Worm (Caenorhabditis elegans) whole organism, mixed stage, embryonic: Measurements from ENCODE around the gene tric-1B.2.

Source experiments
- M03D4.4 ChIP-seq: sonication (generic microtip); optimal IDR thresholded peaks from 2 replicates; lab custom pipeline; 2017; ENCODE audit warnings: mild to moderate bottlenecking, missing genetic modification characterization, missing compliant biosample characterization
- bed-3 ChIP-seq: fragments of 200-800 bp; sonication (Bioruptor generic); optimal IDR thresholded peaks from 3 replicates; lab custom pipeline; 2018; ENCODE audit warnings: mild to moderate bottlenecking, missing genetic modification characterization, moderate library complexity, missing compliant biosample characterization
- blmp-1 ChIP-seq: fragments of 150-350 bp; optimal IDR thresholded peaks from 2 replicates; lab custom pipeline; 2014; ENCODE audit warnings: missing biosample characterization, missing genetic modification characterization
- ceh-39 ChIP-seq: fragments of 150-350 bp; optimal IDR thresholded peaks from 2 replicates; lab custom pipeline; 2014; ENCODE audit warnings: missing biosample characterization, missing genetic modification characterization
- ceh-43 ChIP-seq: fragments of 200-800 bp; sonication (Bioruptor generic); optimal IDR thresholded peaks from 2 replicates; lab custom pipeline; 2018; ENCODE audit warnings: mild to moderate bottlenecking, missing genetic modification characterization, moderate library complexity, missing compliant biosample characterization
- ceh-83 ChIP-seq: fragments of 200-800 bp; sonication (Bioruptor generic); optimal IDR thresholded peaks from 2 replicates; lab custom pipeline; 2018; ENCODE audit warnings: mild to moderate bottlenecking, missing genetic modification characterization, missing compliant biosample characterization
- ces-1 ChIP-seq: fragments of 150-350 bp; optimal IDR thresholded peaks from 2 replicates; lab custom pipeline; 2014; ENCODE audit warnings: missing biosample characterization, missing genetic modification reagents, missing genetic modification characterization
- cnd-1 ChIP-seq: fragments of 200-800 bp; sonication (Bioruptor generic); optimal IDR thresholded peaks from 2 replicates; lab custom pipeline; 2018; ENCODE audit warnings: mild to moderate bottlenecking, missing genetic modification characterization, missing compliant biosample characterization
- elt-1 ChIP-seq: sonication (generic microtip); optimal IDR thresholded peaks from 2 replicates; lab custom pipeline; 2017; ENCODE audit warnings: missing genetic modification characterization, mild to moderate bottlenecking, missing compliant biosample characterization, antibody characterized with exemption, moderate library complexity, borderline replicate concordance; ENCODE audit not compliant: insufficient read depth
- flh-1 ChIP-seq: fragments of 200-800 bp; sonication (Bioruptor generic); optimal IDR thresholded peaks from 2 replicates; lab custom pipeline; 2018; ENCODE audit warnings: mild to moderate bottlenecking, missing genetic modification characterization, moderate library complexity, missing compliant biosample characterization
- ham-2 ChIP-seq: fragments of 200-800 bp; sonication (Bioruptor generic); optimal IDR thresholded peaks from 2 replicates; lab custom pipeline; 2018; ENCODE audit warnings: mild to moderate bottlenecking, missing genetic modification characterization, missing compliant biosample characterization
- hlh-1 ChIP-seq: fragments of 150-350 bp; optimal IDR thresholded peaks from 2 replicates; lab custom pipeline; 2014; ENCODE audit warnings: missing biosample characterization, missing genetic modification reagents, missing genetic modification characterization
- lin-13 ChIP-seq: fragments of 150-350 bp; optimal IDR thresholded peaks from 2 replicates; lab custom pipeline; 2014; ENCODE audit warnings: missing biosample characterization, missing genetic modification characterization
- lin-32 ChIP-seq: fragments of 200-800 bp; sonication (Bioruptor generic); optimal IDR thresholded peaks from 2 replicates; lab custom pipeline; 2018; ENCODE audit warnings: mild to moderate bottlenecking, missing genetic modification characterization, missing compliant biosample characterization
- lsy-2 ChIP-seq: fragments of 150-350 bp; optimal IDR thresholded peaks from 2 replicates; lab custom pipeline; 2014; ENCODE audit warnings: missing biosample characterization, missing genetic modification characterization
- mab-5 ChIP-seq: fragments of 150-350 bp; optimal IDR thresholded peaks from 2 replicates; lab custom pipeline; 2014; ENCODE audit warnings: missing biosample characterization, missing genetic modification characterization
- mep-1 ChIP-seq: fragments of 150-350 bp; optimal IDR thresholded peaks from 2 replicates; lab custom pipeline; 2017; ENCODE audit warnings: missing biosample characterization, missing genetic modification reagents, missing genetic modification characterization, inconsistent platforms
- mls-2 ChIP-seq: sonication (generic microtip); optimal IDR thresholded peaks from 2 replicates; lab custom pipeline; 2016; ENCODE audit warnings: mild to moderate bottlenecking, missing genetic modification characterization, moderate library complexity, missing compliant biosample characterization
- nhr-12 ChIP-seq: fragments of 150-350 bp; optimal IDR thresholded peaks from 2 replicates; lab custom pipeline; 2014; ENCODE audit warnings: missing biosample characterization, missing genetic modification characterization
- nhr-2 ChIP-seq: fragments of 150-350 bp; optimal IDR thresholded peaks from 2 replicates; lab custom pipeline; 2014; ENCODE audit warnings: missing biosample characterization, missing genetic modification characterization
- nhr-237 ChIP-seq: fragments of 150-350 bp; optimal IDR thresholded peaks from 2 replicates; lab custom pipeline; 2014; ENCODE audit warnings: missing biosample characterization, missing genetic modification characterization
- nhr-28 ChIP-seq: fragments of 150-350 bp; optimal IDR thresholded peaks from 2 replicates; lab custom pipeline; 2014; ENCODE audit warnings: missing biosample characterization, missing genetic modification characterization
- pha-4 ChIP-seq: fragments of 150-350 bp; optimal IDR thresholded peaks from 2 replicates; lab custom pipeline; 2018; ENCODE audit warnings: missing biosample characterization, missing genetic modification reagents, missing genetic modification characterization
- sem-2 ChIP-seq: fragments of 200-800 bp; sonication (Bioruptor generic); optimal IDR thresholded peaks from 2 replicates; lab custom pipeline; 2018; ENCODE audit warnings: mild to moderate bottlenecking, missing genetic modification characterization, missing compliant biosample characterization
- snpc-4 ChIP-seq: fragments of 150-350 bp; optimal IDR thresholded peaks from 2 replicates; lab custom pipeline; 2014; ENCODE audit warnings: missing biosample characterization, missing genetic modification characterization
- sptf-1 ChIP-seq: sonication (generic microtip); optimal IDR thresholded peaks from 2 replicates; lab custom pipeline; 2017; ENCODE audit warnings: mild to moderate bottlenecking, missing genetic modification characterization, moderate library complexity, missing compliant biosample characterization
- tbx-8 ChIP-seq: fragments of 200-800 bp; sonication (Bioruptor generic); optimal IDR thresholded peaks from 2 replicates; lab custom pipeline; 2018; ENCODE audit warnings: mild to moderate bottlenecking, missing genetic modification characterization, moderate library complexity, missing compliant biosample characterization
- unc-62 ChIP-seq: fragments of 150-350 bp; optimal IDR thresholded peaks from 2 replicates; lab custom pipeline; 2014; ENCODE audit warnings: missing biosample characterization, missing genetic modification reagents, missing genetic modification characterization
- zip-8 ChIP-seq: fragments of 150-350 bp; optimal IDR thresholded peaks from 2 replicates; lab custom pipeline; 2014; ENCODE audit warnings: missing biosample characterization, missing genetic modification characterization
- ztf-11 ChIP-seq: fragments of 150-350 bp; optimal IDR thresholded peaks from 2 replicates; lab custom pipeline; 2014; ENCODE audit warnings: missing biosample characterization, missing genetic modification characterization

The tric-1B.2 gene

ce11 chrII:12242551-12242950 lies 36.6 kb downstream of the tric-1B.2 start, which contains the start of gene Y57A10A.24:
Gene Y57A10A.24, plus strand, starts transcription at chrII:12242946.
- TF ChIP-seq blmp-1: no peak
- TF ChIP-seq sptf-1 (tag; lab: Kevin White, UChicago): peak; percentile 17
- TF ChIP-seq, all 35 proteins: peak for 1

- no peak for TF ChIP-seq cnd-1
- no peak for TF ChIP-seq hlh-1 (tag; lab: Kevin White, UChicago)
- no peak for TF ChIP-seq zip-8 (tag; lab: Kevin White, UChicago)
- TF ChIP-seq nhr-237: no peak
- no peak for TF ChIP-seq mls-2 (tag; lab: Kevin White, UChicago)
- no peak for TF ChIP-seq snpc-4
- no peak for TF ChIP-seq M03D4.4 (tag; lab: Kevin White, UChicago)
- no peak for TF ChIP-seq nhr-28 (tag; lab: Kevin White, UChicago)
- no peak for TF ChIP-seq ceh-83 (GFP tag; lab: Kevin White, UChicago)
- TF ChIP-seq ham-2: no peak
- no peak for TF ChIP-seq sem-2 (GFP tag; lab: Kevin White, UChicago)
- TF ChIP-seq bed-3: no peak
- TF ChIP-seq ceh-39 (tag; lab: Kevin White, UChicago): no peak
- TF ChIP-seq unc-62 (GFP tag; lab: Kevin White, UChicago): no peak
Observed at ce11 chrII:12241792-12242191, 37.4 kb downstream of the tric-1B.2 start.

- TF ChIP-seq tbx-8 (no peak), nhr-12 (no peak), ces-1 (GFP tag; lab: Kevin White, UChicago) (no peak), elt-1 (no peak), nhr-2 (tag; lab: Kevin White, UChicago) (no peak), lin-32 (GFP tag; lab: Kevin White, UChicago) (no peak), unc-62 (GFP tag; lab: Kevin White, UChicago) (no peak)
Observed at ce11 chrII:12240088-12240487, 39.1 kb downstream of the tric-1B.2 start, which contains the start of gene txdc-12.1. Gene txdc-12.1, plus strand, starts transcription at chrII:12240388.

- peak; percentile 8 for TF ChIP-seq ham-2
- no peak for TF ChIP-seq cnd-1
- no peak for TF ChIP-seq lin-13 (tag; lab: Kevin White, UChicago)
- no peak for TF ChIP-seq sem-2 (GFP tag; lab: Kevin White, UChicago)
- TF ChIP-seq elt-1: peak; percentile 93
- no peak for TF ChIP-seq unc-62 (GFP tag; lab: Kevin White, UChicago)
- TF ChIP-seq snpc-4: no peak
- TF ChIP-seq lsy-2 (tag; lab: Kevin White, UChicago): no peak
Observed at ce11 chrII:12239449-12239848, 39.7 kb downstream of the tric-1B.2 start.

- no peak for TF ChIP-seq lin-32 (GFP tag; lab: Kevin White, UChicago)
- TF ChIP-seq ham-2: peak; percentile 61
- TF ChIP-seq ceh-83 (GFP tag; lab: Kevin White, UChicago): no peak
- TF ChIP-seq lsy-2 (tag; lab: Kevin White, UChicago): peak; percentile 24
- no peak for TF ChIP-seq mab-5 (tag; lab: Kevin White, UChicago)
- no peak for TF ChIP-seq lin-13 (tag; lab: Kevin White, UChicago)
Observed at ce11 chrII:12237555-12237954, 41.6 kb downstream of the tric-1B.2 start.

ce11 chrII:12228005-12228404 lies 51.2 kb downstream of the tric-1B.2 start, which contains the start of gene sinh-1:
Gene sinh-1, plus strand, starts transcription at chrII:12228305.
- TF ChIP-seq zip-8 (tag; lab: Kevin White, UChicago): no peak
- TF ChIP-seq lin-13 (tag; lab: Kevin White, UChicago): no peak
- no peak for TF ChIP-seq ceh-39 (tag; lab: Kevin White, UChicago)
- no peak for TF ChIP-seq cnd-1
- no peak for TF ChIP-seq tbx-8
- no peak for TF ChIP-seq flh-1
- TF ChIP-seq, all 35 proteins: peak for 0

- no peak for TF ChIP-seq unc-62 (GFP tag; lab: Kevin White, UChicago)
- no peak for TF ChIP-seq ceh-43
- TF ChIP-seq M03D4.4 (tag; lab: Kevin White, UChicago): no peak
- TF ChIP-seq zip-8 (tag; lab: Kevin White, UChicago): no peak
- TF ChIP-seq mab-5 (tag; lab: Kevin White, UChicago): no peak
- TF ChIP-seq nhr-2 (tag; lab: Kevin White, UChicago): no peak
- no peak for TF ChIP-seq ceh-39 (tag; lab: Kevin White, UChicago)
- TF ChIP-seq mep-1 (tag; lab: Kevin White, UChicago): no peak
- no peak for TF ChIP-seq ztf-11
- no peak for TF ChIP-seq snpc-4
- no peak for TF ChIP-seq pha-4 (tag; lab: Kevin White, UChicago)
- TF ChIP-seq lin-32 (GFP tag; lab: Kevin White, UChicago): no peak
- no peak for TF ChIP-seq blmp-1
- no peak for TF ChIP-seq ham-2
Observed at ce11 chrII:12226192-12226591, 53.0 kb downstream of the tric-1B.2 start.
